Fruit fly (Drosophila melanogaster) whole organism, embryonic: Measurements from ENCODE around the gene CG13384.

ENCODE experiments used
- ATbp ChIP-seq: fragments of 200-800 bp; sonication (Bioruptor generic); optimal IDR thresholded peaks from 2 replicates; lab custom pipeline; 2017; ENCODE audit warnings: missing biosample characterization, mild to moderate bottlenecking, missing genetic modification characterization, missing genetic modification reagents
- C15 ChIP-seq: fragments of 200-800 bp; sonication (Bioruptor generic); IDR thresholded peaks from 3 replicates; pipeline ENCODE4 v1.3.6; 2022; ENCODE audit warnings: missing biosample characterization, missing genetic modification characterization
- CG10147 ChIP-seq: fragments of 200-800 bp; sonication (Bioruptor generic); optimal IDR thresholded peaks from 2 replicates; lab custom pipeline; 2019; ENCODE audit warnings: missing biosample characterization, mild to moderate bottlenecking, missing genetic modification characterization, moderate library complexity
- CG10654 ChIP-seq: fragments of 200-800 bp; sonication (Bioruptor generic); optimal IDR thresholded peaks from 2 replicates; lab custom pipeline; 2016; ENCODE audit warnings: missing biosample characterization, missing genetic modification characterization
- CG10959 ChIP-seq: fragments of 200-800 bp; sonication (Bioruptor generic); IDR thresholded peaks from 2 replicates; pipeline ENCODE4 v1.3.6; 2022; ENCODE audit warnings: missing biosample characterization, missing genetic modification characterization
- CG12104 ChIP-seq: fragments of 200-800 bp; sonication (Bioruptor generic); optimal IDR thresholded peaks from 3 replicates; lab custom pipeline; 2016; ENCODE audit warnings: missing biosample characterization, missing genetic modification characterization
- CG12299 ChIP-seq: fragments of 200-800 bp; sonication (Bioruptor generic); optimal IDR thresholded peaks from 2 replicates; lab custom pipeline; 2018; ENCODE audit warnings: missing biosample characterization, mild to moderate bottlenecking, missing genetic modification characterization
- CG13287 ChIP-seq: fragments of 200-800 bp; sonication (Bioruptor generic); IDR thresholded peaks from 2 replicates; pipeline ENCODE4 v1.3.6; 2022; ENCODE audit warnings: missing biosample characterization, missing genetic modification characterization; ENCODE audit not compliant: partially characterized antibody
- CG15073 ChIP-seq: fragments of 200-800 bp; sonication (Bioruptor generic); optimal IDR thresholded peaks from 2 replicates; lab custom pipeline; 2016; ENCODE audit warnings: missing biosample characterization, missing genetic modification characterization
- CG15696 ChIP-seq: fragments of 200-800 bp; sonication (Bioruptor generic); optimal IDR thresholded peaks from 2 replicates; lab custom pipeline; 2019; ENCODE audit warnings: missing biosample characterization, mild to moderate bottlenecking, missing genetic modification characterization, moderate library complexity
- CG1602 ChIP-seq: fragments of 200-800 bp; sonication (Bioruptor generic); optimal IDR thresholded peaks from 3 replicates; lab custom pipeline; 2016; ENCODE audit warnings: missing biosample characterization, missing genetic modification characterization
- CG17359 ChIP-seq: fragments of 200-800 bp; sonication (Bioruptor generic); optimal IDR thresholded peaks from 3 replicates; lab custom pipeline; 2018; ENCODE audit warnings: missing biosample characterization, mild to moderate bottlenecking, missing genetic modification characterization, moderate library complexity
- CG18011 ChIP-seq: fragments of 200-800 bp; sonication (Bioruptor generic); optimal IDR thresholded peaks from 2 replicates; lab custom pipeline; 2017; ENCODE audit warnings: missing biosample characterization, missing genetic modification characterization, mild to moderate bottlenecking, moderate library complexity, missing genotype
- CG2116 ChIP-seq: fragments of 200-800 bp; sonication (Bioruptor generic); optimal IDR thresholded peaks from 3 replicates; lab custom pipeline; 2018; ENCODE audit warnings: missing biosample characterization, mild to moderate bottlenecking, missing genetic modification characterization
- CG2889 ChIP-seq: fragments of 200-800 bp; sonication (Bioruptor generic); IDR thresholded peaks from 3 replicates; pipeline ENCODE4 v1.3.6; 2022; ENCODE audit warnings: missing biosample characterization, missing genetic modification characterization
- CG31365 ChIP-seq: fragments of 200-800 bp; sonication (Bioruptor generic); optimal IDR thresholded peaks from 2 replicates; lab custom pipeline; 2018; ENCODE audit warnings: missing biosample characterization, mild to moderate bottlenecking, missing genetic modification characterization
- CG32772 ChIP-seq: fragments of 200-800 bp; sonication (Bioruptor generic); IDR thresholded peaks from 2 replicates; pipeline ENCODE4 v1.3.6; 2022; ENCODE audit warnings: missing biosample characterization, missing genetic modification characterization
- CG3281 ChIP-seq: fragments of 200-800 bp; sonication (Bioruptor generic); optimal IDR thresholded peaks from 3 replicates; lab custom pipeline; 2017; ENCODE audit warnings: missing biosample characterization, mild to moderate bottlenecking, missing genetic modification characterization
- CG3847 ChIP-seq: fragments of 200-800 bp; sonication (Bioruptor generic); IDR thresholded peaks from 2 replicates; pipeline ENCODE4 v1.3.6; 2022; ENCODE audit warnings: missing biosample characterization, missing genetic modification characterization
- CG42726 ChIP-seq: fragments of 200-800 bp; sonication (Bioruptor generic); IDR thresholded peaks from 2 replicates; pipeline ENCODE4 v1.3.6; 2022; ENCODE audit warnings: missing biosample characterization, missing genetic modification characterization; ENCODE audit not compliant: partially characterized antibody
- CG5245 ChIP-seq: fragments of 200-800 bp; sonication (Bioruptor generic); optimal IDR thresholded peaks from 3 replicates; lab custom pipeline; 2016; ENCODE audit warnings: missing biosample characterization, missing genetic modification characterization
- CG6654 ChIP-seq: fragments of 200-800 bp; sonication (Bioruptor generic); optimal IDR thresholded peaks from 2 replicates; lab custom pipeline; 2017; ENCODE audit warnings: missing biosample characterization, mild to moderate bottlenecking, missing genetic modification characterization
- CG7271 ChIP-seq: fragments of 200-800 bp; sonication (Bioruptor generic); optimal IDR thresholded peaks from 2 replicates; lab custom pipeline; 2018; ENCODE audit warnings: missing biosample characterization, mild to moderate bottlenecking, missing genetic modification characterization, moderate library complexity
- Deaf1 ChIP-seq: fragments of 200-800 bp; optimal IDR thresholded peaks from 3 replicates; lab custom pipeline; 2019; ENCODE audit warnings: missing biosample characterization, mild to moderate bottlenecking, missing genetic modification characterization, moderate library complexity
- Dek ChIP-seq: fragments of 200-800 bp; sonication (Bioruptor generic); optimal IDR thresholded peaks from 3 replicates; lab custom pipeline; 2019; ENCODE audit warnings: missing biosample characterization, mild to moderate bottlenecking, missing genetic modification characterization, moderate library complexity
- Dp ChIP-seq: fragments of 200-800 bp; sonication (Bioruptor generic); optimal IDR thresholded peaks from 2 replicates; lab custom pipeline; 2018; ENCODE audit warnings: missing biosample characterization, mild to moderate bottlenecking, missing genetic modification characterization, moderate library complexity
- Lpt ChIP-seq: fragments of >200 bp; optimal IDR thresholded peaks from 2 replicates; lab custom pipeline; 2018; ENCODE audit warnings: missing biosample characterization, missing genetic modification characterization
- MBD-R2 ChIP-seq: fragments of 200-800 bp; sonication (Bioruptor generic); IDR thresholded peaks from 2 replicates; pipeline ENCODE4 v1.3.6; 2022; ENCODE audit warnings: missing biosample characterization, missing genetic modification characterization
- Myb ChIP-seq: fragments of 200-800 bp; sonication (Bioruptor generic); optimal IDR thresholded peaks from 2 replicates; lab custom pipeline; 2016; ENCODE audit warnings: missing biosample characterization, missing genetic modification characterization
- Side ChIP-seq: fragments of 200-800 bp; sonication (Bioruptor generic); optimal IDR thresholded peaks from 2 replicates; lab custom pipeline; 2016; ENCODE audit warnings: missing biosample characterization, missing genetic modification characterization
- Sin3A ChIP-seq: fragments of >200 bp; optimal IDR thresholded peaks from 2 replicates; lab custom pipeline; 2018
- bab2 ChIP-seq: fragments of 200-800 bp; sonication (Bioruptor generic); optimal IDR thresholded peaks from 2 replicates; lab custom pipeline; 2016; ENCODE audit warnings: missing biosample characterization, missing genetic modification characterization
- chif ChIP-seq, 2 experiments: fragments of 200-800 bp; sonication (Bioruptor generic); optimal IDR thresholded peaks; 3 replicates each; lab custom pipeline; 2016; ENCODE audit warnings: missing biosample characterization in 2 of 2, missing genetic modification characterization in 2 of 2
- dpn ChIP-seq, 2 experiments: fragments of 200-800 bp; sonication (Bioruptor generic); optimal IDR thresholded peaks; 3 replicates each; lab custom pipeline; 2016; ENCODE audit warnings: missing biosample characterization in 2 of 2, missing genetic modification characterization in 2 of 2
- en ChIP-seq: fragments of 200-800 bp; sonication (Bioruptor generic); optimal IDR thresholded peaks from 2 replicates; lab custom pipeline; 2016; ENCODE audit warnings: missing biosample characterization, missing genetic modification characterization
- eve ChIP-seq, 2 experiments: fragments of >200 bp; optimal IDR thresholded peaks; 2 replicates each; lab custom pipeline; 2017; ENCODE audit warnings: missing biosample characterization in 2 of 2, missing genetic modification characterization in 2 of 2
- ewg ChIP-seq: fragments of 200-800 bp; sonication (Bioruptor generic); optimal IDR thresholded peaks from 3 replicates; lab custom pipeline; 2017; ENCODE audit warnings: mild to moderate bottlenecking, missing biosample characterization, missing genetic modification reagents, missing genetic modification characterization
- gcm2 ChIP-seq: fragments of 200-800 bp; sonication (Bioruptor generic); optimal IDR thresholded peaks from 2 replicates; lab custom pipeline; 2016; ENCODE audit warnings: missing biosample characterization, missing genetic modification characterization
- ham ChIP-seq: fragments of 200-800 bp; sonication (Bioruptor generic); IDR thresholded peaks from 2 replicates; pipeline ENCODE4 v1.3.6; 2022; ENCODE audit warnings: missing biosample characterization, missing genetic modification characterization
- hb ChIP-seq: fragments of 200-800 bp; sonication (Bioruptor generic); IDR thresholded peaks from 3 replicates; pipeline ENCODE4 v1.3.6; 2022; ENCODE audit warnings: missing biosample characterization, missing genetic modification characterization; ENCODE audit not compliant: partially characterized antibody
- jing ChIP-seq: fragments of 200-800 bp; sonication (Bioruptor generic); optimal IDR thresholded peaks from 2 replicates; lab custom pipeline; 2018; ENCODE audit warnings: missing biosample characterization, mild to moderate bottlenecking, missing genetic modification characterization
- lab ChIP-seq: fragments of 200-800 bp; sonication (Bioruptor generic); optimal IDR thresholded peaks from 3 replicates; lab custom pipeline; 2017; ENCODE audit warnings: missing biosample characterization, missing genetic modification characterization, mild to moderate bottlenecking, moderate library complexity, missing genetic modification reagents
- psq ChIP-seq: fragments of 200-800 bp; sonication (Bioruptor generic); optimal IDR thresholded peaks from 2 replicates; lab custom pipeline; 2017; ENCODE audit warnings: missing biosample characterization, missing genetic modification characterization
- pzg ChIP-seq: fragments of 200-800 bp; sonication (Bioruptor generic); optimal IDR thresholded peaks from 3 replicates; lab custom pipeline; 2018; ENCODE audit warnings: missing biosample characterization, mild to moderate bottlenecking, missing genetic modification characterization, moderate library complexity
- repo ChIP-seq: fragments of 200-800 bp; sonication (Bioruptor generic); optimal IDR thresholded peaks from 2 replicates; lab custom pipeline; 2016; ENCODE audit warnings: missing biosample characterization, missing genetic modification characterization
- rib ChIP-seq: fragments of 200-800 bp; sonication (Bioruptor generic); IDR thresholded peaks from 2 replicates; pipeline ENCODE4 v1.3.6; 2022; ENCODE audit warnings: missing biosample characterization, missing genetic modification characterization
- sqz ChIP-seq: fragments of 200-800 bp; sonication (Bioruptor generic); optimal IDR thresholded peaks from 3 replicates; lab custom pipeline; 2018; ENCODE audit warnings: missing biosample characterization, mild to moderate bottlenecking, missing genetic modification characterization
- tll ChIP-seq, 2 experiments: fragments of 200-800 bp in 1 of 2; fragments of >200 bp in 1 of 2; sonication (Bioruptor generic) in 1 of 2; optimal IDR thresholded peaks; 2 replicates each; lab custom pipeline; 2017 to 2019; ENCODE audit warnings: missing biosample characterization in 2 of 2, missing genetic modification characterization in 2 of 2, mild to moderate bottlenecking in 1 of 2, moderate library complexity in 1 of 2
- wdn ChIP-seq: fragments of 200-800 bp; sonication (Bioruptor generic); IDR thresholded peaks from 2 replicates; pipeline ENCODE4 v1.3.6; 2022; ENCODE audit warnings: missing biosample characterization, missing genetic modification characterization

Gene CG13384

DNA sequence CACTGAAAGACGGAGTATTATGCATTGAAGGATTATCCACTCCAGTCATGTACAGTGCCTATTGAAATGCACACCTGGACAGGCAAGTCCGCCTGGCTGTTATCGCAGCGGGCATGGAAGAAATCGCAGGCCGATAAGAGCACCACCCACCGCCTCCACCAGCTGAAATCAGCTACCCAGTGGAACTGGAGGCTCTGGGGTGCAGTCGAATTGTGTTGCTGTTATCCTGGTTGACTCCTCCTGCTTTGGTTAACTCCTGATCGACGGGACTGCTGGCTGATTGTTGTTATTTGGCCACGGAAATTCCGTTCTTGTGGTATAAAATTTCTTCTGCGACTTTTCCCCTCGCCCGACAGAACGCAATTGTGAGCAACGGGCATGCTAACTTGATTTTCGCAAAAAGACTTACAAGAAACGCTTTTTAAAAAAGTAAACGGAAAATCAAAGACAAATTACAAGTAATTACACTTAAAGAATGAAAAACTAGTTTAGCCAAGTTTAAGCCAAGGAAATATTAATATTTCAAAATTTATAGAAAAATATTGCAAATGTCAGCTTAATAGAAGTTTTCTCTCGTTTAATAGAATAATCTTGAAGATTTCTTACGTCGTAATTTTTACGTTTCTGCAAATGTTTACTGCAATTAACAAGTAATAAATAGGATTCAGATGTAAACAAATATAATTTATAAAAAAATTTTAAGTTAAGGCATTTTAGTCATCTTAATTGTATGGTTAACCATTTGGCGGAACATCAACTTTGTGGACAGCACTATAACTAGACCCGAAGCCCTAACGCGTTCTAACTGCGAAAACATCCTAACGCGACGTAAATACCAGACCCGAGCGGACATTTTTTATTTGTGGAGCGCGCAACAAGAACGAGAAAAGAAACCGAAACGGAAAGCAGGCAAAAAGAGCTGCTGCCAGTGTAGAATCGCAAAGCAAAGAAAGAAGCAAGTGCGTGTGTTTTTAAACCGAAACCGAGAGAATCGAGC is 30.9 kb downstream of the CG13384 start, which contains the start of the genes CG13398 and Akap200 (continued):
- TF ChIP-seq CG10654 (GFP tag; lab: Kevin White, UChicago) (no peak), bab2 (GFP tag; lab: Kevin White, UChicago) (no peak), CG5245 (GFP tag; lab: Kevin White, UChicago) (no peak), CG7271 (no peak), Deaf1 (tag; lab: Kevin White, UChicago) (no peak), ATbp (no peak), CG10147 (GFP tag; lab: Kevin White, UChicago) (no peak), CG31365 (tag; lab: Kevin White, UChicago) (no peak), sqz (GFP tag; lab: Kevin White, UChicago) (no peak), hb (GFP tag; lab: Robert Waterston, UW) (no peak), CG1602 (GFP tag; lab: Kevin White, UChicago) (peak; percentile 31), CG15696 (tag; lab: Kevin White, UChicago) (peak; percentile 31), CG12104 (GFP tag; lab: Kevin White, UChicago) (peak; percentile 14), Dek (tag; lab: Kevin White, UChicago) (no peak), Dp (peak; percentile 49), rib (GFP tag; lab: Robert Waterston, UW) (no peak), CG17359 (tag; lab: Kevin White, UChicago) (no peak), dpn (GFP tag; optimal IDR thresholded peaks at IDR 0.05; lab: Kevin White, UChicago) (peak in 1 of 2 experiments; percentile 9), ham (GFP tag; lab: Robert Waterston, UW) (no peak), en (GFP tag; lab: Kevin White, UChicago) (no peak), Myb (GFP tag; lab: Kevin White, UChicago) (peak; percentile 81), CG2889 (no peak), CG3847 (GFP tag; lab: Robert Waterston, UW) (peak; percentile 66), C15 (GFP tag; lab: Robert Waterston, UW) (no peak), CG18011 (GFP tag; lab: Kevin White, UChicago) (no peak), MBD-R2 (GFP tag; lab: Robert Waterston, UW) (peak; percentile 58), tll (GFP tag; optimal IDR thresholded peaks at IDR 0.05; lab: Kevin White, UChicago) (no peak), CG32772 (GFP tag; lab: Robert Waterston, UW) (no peak), CG6654 (no peak), psq (GFP tag; lab: Kevin White, UChicago) (no peak), CG12299 (tag; lab: Kevin White, UChicago) (no peak), CG15073 (GFP tag; lab: Kevin White, UChicago) (no peak), wdn (no peak), chif (GFP tag; optimal IDR thresholded peaks at IDR 0.05; lab: Kevin White, UChicago) (no peak), Side (no peak), Lpt (GFP tag; lab: Kevin White, UChicago) (no peak), jing (no peak), lab (GFP tag; lab: Kevin White, UChicago) (no peak), CG10959 (GFP tag; lab: Robert Waterston, UW) (no peak), pzg (GFP tag; lab: Kevin White, UChicago) (peak; percentile 49), CG13287 (0 out of 2 replicates have a peak, but pooled peaks have one; percentile 15), CG42726 (GFP tag; lab: Robert Waterston, UW) (no peak), gcm2 (GFP tag; lab: Kevin White, UChicago) (no peak), CG2116 (GFP tag; lab: Kevin White, UChicago) (peak; percentile 27), ewg (no peak), repo (GFP tag; lab: Kevin White, UChicago) (no peak), eve (GFP tag; optimal IDR thresholded peaks at IDR 0.05; lab: Kevin White, UChicago) (no peak), Sin3A (lab: Kevin White, UChicago) (peak; percentile 46), CG3281 (GFP tag; lab: Kevin White, UChicago) (no peak)
